Fruit fly (Drosophila melanogaster): ENCODE data around the gene tay.

tay gene

dm6 chrX:15924805-15925204 lies 37.7 kb upstream of the tay start, which contains the start of gene Lcch3:
Lcch3 (plus strand) TSS chrX:15925105.
- TF ChIP-seq ss (GFP tag; optimal IDR thresholded peaks at IDR 0.05) = no peak
- no peak for TF ChIP-seq Sox15 (GFP tag; optimal IDR thresholded peaks at IDR 0.05)
- TF ChIP-seq CG11902 (GFP tag; optimal IDR thresholded peaks at IDR 0.05) = no peak
- TF ChIP-seq eg (GFP tag; IDR thresholded peaks at IDR 0.05) = no peak

DNA sequence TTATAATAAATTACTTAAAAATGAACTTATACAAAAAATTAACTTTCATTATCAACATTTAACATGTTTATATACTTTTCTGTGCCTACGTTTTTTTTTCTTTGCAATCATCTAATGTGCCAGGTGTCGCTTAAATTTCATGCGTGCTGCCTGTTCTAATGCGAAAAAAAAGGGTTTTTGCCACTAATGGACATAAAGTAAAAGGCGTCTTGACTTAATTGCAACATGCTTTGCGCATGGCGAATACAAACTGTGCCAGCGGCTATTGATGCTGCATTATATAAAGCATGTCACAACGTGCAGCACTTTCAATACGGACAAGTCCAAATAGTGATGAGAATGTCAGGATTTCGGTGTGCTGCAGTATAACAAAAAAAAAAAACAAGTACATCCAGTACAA lies 34.5 kb upstream of the tay start, which contains the start of gene CG8916:
Gene CG8916 (plus strand): TSS at position 301 of the 400 bp plus-strand sequence.
- TF ChIP-seq CG1621 (tag; optimal IDR thresholded peaks at IDR 0.05) = no peak
- no peak for TF ChIP-seq Eip78C (GFP tag)
- no peak for TF ChIP-seq CG15336 (GFP tag; IDR thresholded peaks at IDR 0.05)
- TF ChIP-seq dac (GFP tag; optimal IDR thresholded peaks at IDR 0.05) = no peak
- TF ChIP-seq CG6792 (GFP tag; optimal IDR thresholded peaks at IDR 0.05) = no peak
- TF ChIP-seq Eip75B (GFP tag; optimal IDR thresholded peaks at IDR 0.05) = no peak
- TF ChIP-seq CG6808 (GFP tag; optimal IDR thresholded peaks at IDR 0.05) = no peak
- no peak for TF ChIP-seq CG6276 (GFP tag; optimal IDR thresholded peaks at IDR 0.05)
- no peak for TF ChIP-seq acj6 (GFP tag; optimal IDR thresholded peaks at IDR 0.05)
- TF ChIP-seq fkh (GFP tag; optimal IDR thresholded peaks at IDR 0.05) = no peak
- no peak for TF ChIP-seq fd59A (GFP tag; optimal IDR thresholded peaks at IDR 0.05)

DNA sequence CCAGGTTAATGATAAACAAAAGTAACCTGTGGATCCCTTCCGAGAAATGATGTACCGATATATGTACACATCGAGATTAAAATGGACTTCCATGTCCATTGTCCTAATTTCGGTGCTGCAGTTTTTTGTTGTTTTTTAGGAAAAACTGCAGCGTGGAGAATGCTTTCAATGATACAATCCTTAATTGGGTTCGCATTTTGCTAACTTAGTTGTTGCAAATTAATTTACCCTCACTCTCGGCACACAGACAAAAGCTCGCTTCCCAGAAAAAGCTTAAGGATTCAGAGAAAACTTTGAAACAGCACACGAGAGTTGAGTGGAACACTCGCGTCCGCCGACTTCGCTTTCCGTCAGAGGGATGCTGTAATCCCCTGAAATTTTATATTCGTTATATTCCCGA lies 23.5 kb upstream of the tay start, which contains the start of gene Lrp4:
Gene Lrp4 (plus strand): TSS at position 301 of the 400 bp plus-strand sequence.
- TF ChIP-seq ss (GFP tag; optimal IDR thresholded peaks at IDR 0.05) = no peak
- no peak for TF ChIP-seq Ets21C (GFP tag; optimal IDR thresholded peaks at IDR 0.05)
- TF ChIP-seq dsx (GFP tag; optimal IDR thresholded peaks at IDR 0.05; ENCODE audit: poor library complexity, severe bottlenecking) = no peak
- TF ChIP-seq Gug (GFP tag; IDR thresholded peaks at IDR 0.05) = no peak
- TF ChIP-seq acj6 (GFP tag; optimal IDR thresholded peaks at IDR 0.05) = no peak
- TF ChIP-seq CG8119 (GFP tag; IDR thresholded peaks at IDR 0.05) = no peak
- TF ChIP-seq CG15336 (GFP tag; IDR thresholded peaks at IDR 0.05) = no peak
- TF ChIP-seq salr (GFP tag; optimal IDR thresholded peaks at IDR 0.05) = no peak
- TF ChIP-seq Eip75B (GFP tag; optimal IDR thresholded peaks at IDR 0.05) = no peak
- TF ChIP-seq fkh (GFP tag; optimal IDR thresholded peaks at IDR 0.05) = no peak
- no peak for TF ChIP-seq Met (GFP tag; optimal IDR thresholded peaks at IDR 0.05)
- TF ChIP-seq svp (GFP tag) = no peak
- TF ChIP-seq Ets96B (tag; optimal IDR thresholded peaks at IDR 0.05) = no peak
- TF ChIP-seq CG11294 (GFP tag; IDR thresholded peaks at IDR 0.05) = no peak
- TF ChIP-seq spab (GFP tag; optimal IDR thresholded peaks at IDR 0.05) = no peak

- TF ChIP-seq Hr39 (GFP tag; optimal IDR thresholded peaks at IDR 0.05) (no peak), Sox14 (GFP tag; optimal IDR thresholded peaks at IDR 0.05) (peak; percentile 67), Eip75B (GFP tag; optimal IDR thresholded peaks at IDR 0.05) (no peak), acj6 (GFP tag; optimal IDR thresholded peaks at IDR 0.05) (no peak), CG10631 (GFP tag; optimal IDR thresholded peaks at IDR 0.05) (peak; percentile 34), net (GFP tag; optimal IDR thresholded peaks at IDR 0.05) (no peak), pdm3 (GFP tag; optimal IDR thresholded peaks at IDR 0.05) (peak; percentile 38)
Measured at dm6 chrX:15909564-15910284, 22.6 kb upstream of the tay start, which contains the start of gene CycD. CycD (minus strand) TSS chrX:15909676.

dm6 chrX:15893732-15894264 lies 6.7 kb upstream of the tay start:
- TF ChIP-seq net (GFP tag; optimal IDR thresholded peaks at IDR 0.05) (no peak), CG6808 (GFP tag; optimal IDR thresholded peaks at IDR 0.05) (no peak), CG7368 (GFP tag; optimal IDR thresholded peaks at IDR 0.05) (no peak), Smox (GFP tag; optimal IDR thresholded peaks at IDR 0.05) (no peak), CG11902 (GFP tag; optimal IDR thresholded peaks at IDR 0.05) (no peak), ss (GFP tag; optimal IDR thresholded peaks at IDR 0.05) (no peak), Eip75B (GFP tag; optimal IDR thresholded peaks at IDR 0.05) (no peak), Hr4 (GFP tag; optimal IDR thresholded peaks at IDR 0.05) (no peak), achi (GFP tag; optimal IDR thresholded peaks at IDR 0.05) (no peak), dsx (GFP tag; optimal IDR thresholded peaks at IDR 0.05; ENCODE audit: poor library complexity, severe bottlenecking) (no peak), Lpt (GFP tag; optimal IDR thresholded peaks at IDR 0.05) (no peak), CG32006 (GFP tag; optimal IDR thresholded peaks at IDR 0.05) (no peak), CG31627 (GFP tag; optimal IDR thresholded peaks at IDR 0.05) (no peak), CG8632 (GFP tag; optimal IDR thresholded peaks at IDR 0.05) (no peak), CG11294 (GFP tag; IDR thresholded peaks at IDR 0.05) (no peak), CG8319 (GFP tag; optimal IDR thresholded peaks at IDR 0.05) (no peak), cyc (GFP tag; optimal IDR thresholded peaks at IDR 0.05) (no peak), CG9139 (GFP tag; optimal IDR thresholded peaks at IDR 0.05) (no peak), Blimp-1 (GFP tag; optimal IDR thresholded peaks at IDR 0.05) (no peak)

Measured in whole organism, prepupa.